Worm (Caenorhabditis elegans) whole organism, mixed stage, embryonic: ENCODE data around the gene Y54E2A.10.

Experiments used
- ces-1 ChIP-seq: fragments of 150-350 bp; optimal IDR thresholded peaks from 2 replicates; lab custom pipeline; 2014; ENCODE audit warnings: missing biosample characterization, missing genetic modification reagents, missing genetic modification characterization
- hlh-1 ChIP-seq: fragments of 150-350 bp; optimal IDR thresholded peaks from 2 replicates; lab custom pipeline; 2014; ENCODE audit warnings: missing biosample characterization, missing genetic modification reagents, missing genetic modification characterization
- lin-13 ChIP-seq: fragments of 150-350 bp; optimal IDR thresholded peaks from 2 replicates; lab custom pipeline; 2014; ENCODE audit warnings: missing biosample characterization, missing genetic modification characterization
- mab-5 ChIP-seq: fragments of 150-350 bp; optimal IDR thresholded peaks from 2 replicates; lab custom pipeline; 2014; ENCODE audit warnings: missing biosample characterization, missing genetic modification characterization
- nhr-237 ChIP-seq: fragments of 150-350 bp; optimal IDR thresholded peaks from 2 replicates; lab custom pipeline; 2014; ENCODE audit warnings: missing biosample characterization, missing genetic modification characterization
- nhr-28 ChIP-seq: fragments of 150-350 bp; optimal IDR thresholded peaks from 2 replicates; lab custom pipeline; 2014; ENCODE audit warnings: missing biosample characterization, missing genetic modification characterization
- nhr-76 ChIP-seq: sonication (generic microtip); optimal IDR thresholded peaks from 2 replicates; lab custom pipeline; 2017; ENCODE audit warnings: missing biosample characterization, missing genetic modification characterization
- pha-4 ChIP-seq: fragments of 150-350 bp; optimal IDR thresholded peaks from 2 replicates; lab custom pipeline; 2018; ENCODE audit warnings: missing biosample characterization, missing genetic modification reagents, missing genetic modification characterization
- sptf-1 ChIP-seq: sonication (generic microtip); optimal IDR thresholded peaks from 2 replicates; lab custom pipeline; 2017; ENCODE audit warnings: mild to moderate bottlenecking, missing genetic modification characterization, moderate library complexity, missing compliant biosample characterization
- unc-39 ChIP-seq: fragments of 150-350 bp; optimal IDR thresholded peaks from 2 replicates; lab custom pipeline; 2014; ENCODE audit warnings: missing biosample characterization, missing genetic modification characterization
- unc-62 ChIP-seq: fragments of 150-350 bp; optimal IDR thresholded peaks from 2 replicates; lab custom pipeline; 2014; ENCODE audit warnings: missing biosample characterization, missing genetic modification reagents, missing genetic modification characterization
- ztf-11 ChIP-seq: fragments of 150-350 bp; optimal IDR thresholded peaks from 2 replicates; lab custom pipeline; 2014; ENCODE audit warnings: missing biosample characterization, missing genetic modification characterization

ce11 chrII:14808686-14809085, 17.8 kb downstream of the Y54E2A.10 start, which contains the start of gene W01D2.6:
- no peak for TF ChIP-seq lin-13 (tag; lab: Kevin White, UChicago)
- no peak for TF ChIP-seq unc-39 (tag; lab: Kevin White, UChicago)
- no peak for TF ChIP-seq mab-5 (tag; lab: Kevin White, UChicago)
- TF ChIP-seq nhr-28: no peak
- no peak for TF ChIP-seq nhr-237
- no peak for TF ChIP-seq unc-62
- TF ChIP-seq nhr-76 (tag; lab: Kevin White, UChicago): no peak
- TF ChIP-seq sptf-1: no peak
- no peak for TF ChIP-seq hlh-1 (tag; lab: Kevin White, UChicago)
- no peak for TF ChIP-seq ces-1 (GFP tag; lab: Kevin White, UChicago)
- no peak for TF ChIP-seq pha-4 (tag; lab: Kevin White, UChicago)
- no peak for TF ChIP-seq ztf-11 (tag; lab: Kevin White, UChicago)
